Fruit fly (Drosophila melanogaster) whole organism, larva: ENCODE measurements around the gene CG5274.
A peak's percentile ranks its signal among the peaks of the same experiment; 100 is the strongest.

Experiments
- noc ChIP-seq: fragments of 200-800 bp; sonication (Bioruptor generic); optimal IDR thresholded peaks from 3 replicates; lab custom pipeline; 2019; ENCODE audit warnings: missing biosample characterization, mild to moderate bottlenecking, missing genetic modification characterization, moderate library complexity

The CG5274 gene

DNA sequence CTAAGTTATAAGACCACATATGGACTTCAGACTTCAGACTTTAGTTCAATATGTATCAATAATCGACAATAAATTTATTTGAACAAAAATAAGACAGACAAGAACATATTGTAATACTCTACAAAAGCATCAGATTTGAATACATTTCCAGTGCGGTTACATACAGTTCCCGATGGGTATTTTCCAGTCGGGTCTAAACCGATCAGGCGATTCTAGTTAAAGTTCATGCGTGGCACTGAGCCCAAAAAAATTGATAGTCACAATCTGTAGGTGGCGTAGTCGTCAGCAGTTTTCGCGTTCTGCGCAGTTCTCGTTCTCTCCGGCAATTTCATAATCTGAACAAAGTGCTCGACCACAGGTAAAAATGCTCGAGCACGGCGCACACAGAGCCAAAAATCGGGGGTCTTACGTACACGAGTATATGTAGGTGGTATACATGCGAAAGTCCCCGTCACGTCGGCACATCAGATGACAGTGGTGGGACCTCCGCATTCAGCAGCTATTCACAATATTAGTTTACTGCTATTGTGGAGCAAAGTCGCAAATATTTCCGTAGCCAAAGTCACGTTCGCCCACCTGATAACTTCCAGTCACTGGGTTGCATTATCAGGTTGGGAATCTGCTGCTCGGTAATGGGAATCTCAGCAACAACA is 32.1 kb downstream of the CG5274 start:
- peak; percentile 93 for TF ChIP-seq noc

DNA sequence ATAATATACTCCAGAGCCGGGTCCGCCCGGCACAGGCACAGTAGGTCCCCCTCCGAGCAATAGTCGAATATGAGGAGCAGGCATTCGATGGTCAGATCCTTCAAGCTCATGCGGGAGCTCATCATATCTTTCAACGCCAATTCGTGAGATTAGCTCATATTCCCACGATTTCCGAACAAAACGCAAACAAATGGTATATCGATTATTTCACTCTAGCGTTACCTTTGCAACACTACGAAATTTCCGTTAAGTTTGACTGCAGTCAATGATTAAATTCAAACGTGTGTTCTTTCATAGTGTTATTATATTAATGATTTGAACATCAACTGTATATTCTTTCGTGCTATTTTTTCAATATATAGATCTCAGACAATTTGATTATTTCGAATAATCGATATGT is 34.1 kb downstream of the CG5274 start, which contains the start of gene CG33969:
TSS of gene CG33969 (minus strand) at position 197 of the 400 bp plus-strand sequence.
- no peak for TF ChIP-seq noc

DNA sequence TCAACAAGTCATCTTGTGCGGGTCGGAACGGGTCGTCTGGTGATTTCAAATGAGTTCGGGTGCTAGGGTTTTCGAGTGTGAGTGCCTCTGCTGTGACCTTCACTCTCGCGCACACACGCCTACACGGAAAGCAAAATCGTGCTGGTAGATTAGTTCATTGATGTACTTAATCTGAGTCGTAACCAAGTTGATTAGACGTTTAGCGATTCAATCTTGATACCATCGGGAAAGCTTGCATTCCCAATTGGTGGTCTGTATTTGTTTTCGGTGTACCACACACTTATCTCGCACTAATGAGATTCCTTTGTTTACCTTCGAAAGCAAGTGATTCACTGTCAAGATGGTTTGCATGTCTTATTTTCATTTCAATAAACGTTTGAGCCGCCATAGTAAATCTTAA is 38.5 kb downstream of the CG5274 start:
- peak; percentile 58 for TF ChIP-seq noc

DNA sequence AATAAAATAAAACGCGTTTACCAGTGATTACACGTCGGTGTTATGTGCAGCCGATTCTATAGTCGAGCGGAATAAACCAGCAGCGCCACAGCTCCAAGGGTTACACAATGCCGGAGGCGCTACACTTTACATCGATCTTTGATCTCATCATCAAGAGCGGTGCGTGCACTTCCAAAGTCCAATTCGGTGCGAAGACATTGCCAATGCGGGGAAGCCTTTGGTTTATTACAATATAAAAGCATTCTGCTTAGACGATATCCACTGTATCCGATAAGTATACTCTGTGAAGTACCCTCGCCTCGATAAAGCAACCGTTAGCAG is 39.7 kb downstream of the CG5274 start:
- TF ChIP-seq noc, result no peak

DNA sequence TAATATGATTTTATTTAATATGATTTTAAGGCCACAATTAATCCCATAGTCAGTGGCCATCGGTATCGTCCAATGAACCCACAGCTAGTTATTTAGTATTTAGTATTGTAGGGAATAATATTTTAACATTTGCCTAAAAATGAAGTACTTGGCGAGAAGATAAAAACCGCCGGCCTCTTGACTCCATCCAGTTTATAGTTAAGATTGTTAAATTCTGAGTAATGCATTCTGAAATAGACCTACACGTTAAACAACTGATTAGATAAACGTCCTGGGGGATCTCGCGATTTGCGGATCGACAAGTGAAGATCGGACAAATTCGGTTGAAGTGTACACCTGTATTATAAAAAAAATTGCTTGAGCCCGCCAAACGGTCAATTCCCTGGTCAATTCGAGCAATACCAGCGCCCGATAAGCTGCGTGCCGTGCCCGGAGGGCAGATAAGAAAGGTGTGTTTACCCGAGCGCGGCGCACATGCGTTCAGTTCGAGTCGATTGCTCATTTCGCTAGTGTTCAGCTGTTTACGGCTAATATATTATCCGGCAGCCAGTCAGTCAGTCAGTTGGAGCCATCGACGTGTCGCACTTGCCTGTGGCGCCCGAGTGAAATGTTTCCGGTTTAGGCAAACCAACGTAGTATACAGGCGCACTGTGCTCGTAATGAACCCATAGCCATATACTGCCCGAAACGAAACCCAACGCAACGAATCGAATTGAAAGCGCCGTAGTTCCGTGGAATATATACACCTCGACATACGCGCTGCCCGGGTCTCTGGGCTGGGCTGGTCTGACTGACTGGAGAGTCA is 40.2 kb downstream of the CG5274 start:
- TF ChIP-seq noc, result peak; percentile 53

DNA sequence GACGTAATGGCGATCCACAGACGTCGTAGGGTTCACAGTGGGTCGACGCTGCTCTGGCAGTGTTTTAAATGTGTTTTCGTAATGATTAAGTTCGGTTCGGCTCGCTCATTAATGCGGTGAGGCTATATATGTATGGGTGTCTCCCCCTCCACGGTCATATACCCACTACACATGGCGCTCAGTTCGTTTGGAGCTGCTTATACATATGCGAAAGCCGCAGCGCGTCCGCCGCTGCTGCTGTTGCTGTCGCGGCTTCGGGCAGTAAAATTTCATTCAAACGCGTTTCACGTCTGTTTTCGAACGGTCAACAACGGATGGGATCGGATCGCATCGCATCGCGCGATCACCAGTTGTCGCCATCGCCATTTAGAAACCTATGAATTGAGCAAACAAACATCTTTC is 41.5 kb downstream of the CG5274 start:
- peak; percentile 3 for TF ChIP-seq noc

DNA sequence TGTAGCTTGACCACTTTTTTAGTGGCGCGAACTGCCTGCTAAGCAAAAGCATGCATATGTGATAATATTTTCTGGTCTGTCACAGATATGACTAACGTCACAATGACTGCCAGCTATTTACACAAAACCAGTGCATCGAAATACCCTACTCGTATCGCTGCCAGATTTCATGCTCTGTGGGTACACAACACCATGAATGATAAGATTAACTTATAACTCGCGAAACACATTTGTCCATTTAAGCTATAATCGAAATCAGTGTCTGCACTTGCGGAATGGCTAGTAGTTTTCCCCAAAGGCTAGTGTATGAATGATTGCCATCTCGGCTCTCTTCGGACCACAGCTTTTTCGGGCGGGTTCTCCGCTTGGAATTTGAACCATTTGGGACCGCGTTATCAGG is 42.1 kb downstream of the CG5274 start:
- TF ChIP-seq noc, result peak; percentile 40

DNA sequence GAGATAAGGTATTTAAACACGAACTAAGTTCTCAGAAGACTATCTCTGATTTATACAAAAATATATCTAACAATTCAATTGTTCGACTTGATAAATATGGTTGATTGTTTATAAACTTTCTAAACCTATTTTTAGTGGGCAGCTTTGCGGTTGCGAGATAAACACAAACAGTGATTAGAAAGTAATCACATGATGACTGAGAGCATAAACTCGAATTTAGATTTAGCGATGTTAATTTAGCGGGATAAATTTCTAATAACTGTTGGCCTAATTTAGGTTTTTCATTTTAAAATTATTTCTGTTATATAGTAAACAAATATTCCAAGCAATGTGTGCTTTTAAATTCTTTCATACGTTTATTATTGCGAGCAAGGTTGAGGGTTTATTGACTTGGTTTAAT is 42.5 kb downstream of the CG5274 start:
- no peak for TF ChIP-seq noc

DNA sequence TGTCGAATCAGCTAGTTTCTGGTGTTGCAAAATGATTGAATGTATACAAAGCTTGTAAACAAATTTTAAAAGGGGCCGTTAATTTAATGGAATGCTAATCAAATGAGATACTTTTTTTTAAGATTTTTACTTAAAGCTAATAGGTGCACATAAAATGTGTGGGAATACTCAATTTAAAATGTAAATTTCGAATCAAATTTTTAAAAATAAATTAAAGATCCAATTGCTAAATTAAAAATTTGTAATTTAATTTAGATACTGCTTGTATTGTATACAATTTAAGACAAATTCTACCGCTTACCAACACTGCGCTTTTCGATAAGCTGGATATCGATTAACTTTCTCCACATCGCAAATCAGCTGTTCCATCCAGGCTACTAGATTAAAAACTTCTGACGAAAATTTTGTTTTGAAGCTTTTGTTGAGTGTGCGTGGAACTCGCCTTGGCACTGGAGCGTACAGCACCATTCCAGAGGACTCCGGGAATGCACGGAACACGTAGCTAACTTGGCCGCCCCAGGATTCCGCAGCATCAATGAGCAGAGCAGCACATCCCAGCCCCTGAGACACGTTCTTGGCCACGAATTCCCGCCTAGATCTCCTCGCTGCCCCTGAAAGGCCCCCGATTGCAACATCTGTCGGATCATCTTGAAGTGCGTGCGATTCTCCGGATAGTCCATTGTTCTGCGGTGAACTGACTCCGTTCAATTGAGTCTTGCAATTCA is 43.2 kb downstream of the CG5274 start, which contains the start of the genes CG5498 and fbl:
TSS of gene CG5498 (minus strand) at position 24 of the 725 bp plus-strand sequence.
TSS of gene fbl (plus strand) at position 344 of the 725 bp plus-strand sequence.
- peak; percentile 81 for TF ChIP-seq noc

DNA sequence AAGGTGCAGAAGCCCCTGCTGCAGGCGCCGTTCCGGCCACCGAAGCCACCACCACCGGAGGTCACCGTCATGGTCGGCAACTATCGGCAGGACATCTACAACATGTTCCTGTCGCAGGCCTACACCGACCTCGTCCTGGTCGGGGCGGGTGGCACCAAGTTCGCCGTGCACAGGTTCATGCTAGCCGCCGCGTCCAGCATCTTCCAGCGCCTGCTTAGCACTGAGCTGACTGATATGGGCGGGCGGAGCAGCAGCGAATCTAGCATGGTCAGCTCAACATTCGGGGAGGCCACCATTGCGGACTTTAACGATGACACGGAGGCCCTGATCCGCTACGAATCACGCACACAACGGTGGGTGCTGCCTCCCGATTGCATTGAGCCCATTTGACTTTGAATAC is 48.0 kb downstream of the CG5274 start:
- no peak for TF ChIP-seq noc

DNA sequence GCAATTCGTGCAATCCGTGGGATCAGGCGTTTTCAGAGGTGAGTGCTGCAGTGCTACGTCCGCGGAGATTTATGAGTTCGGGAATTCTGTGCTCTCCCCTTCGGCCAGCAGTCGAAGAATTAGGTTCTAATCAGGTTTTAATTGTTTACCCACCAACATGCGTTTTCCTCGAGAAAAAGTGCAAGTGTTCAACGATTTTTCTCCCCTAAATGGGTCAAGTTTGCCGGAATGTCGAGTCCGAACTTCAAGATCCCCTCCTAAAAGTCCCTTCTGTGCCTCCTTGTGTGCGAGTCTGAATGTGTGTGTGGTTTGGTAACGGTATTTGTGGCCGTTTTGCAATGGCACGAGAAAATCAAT is 50.9 kb downstream of the CG5274 start:
- no peak for TF ChIP-seq noc
